Fruit fly (Drosophila melanogaster) whole organism, wandering third instar larva: ENCODE results near the gene Osi7.

Experiments used
- CG32264 ChIP-seq: fragments of 200-800 bp; sonication (Bioruptor generic); optimal IDR thresholded peaks from 2 replicates; lab custom pipeline; 2016; ENCODE audit warnings: missing biosample characterization, missing genetic modification characterization
- CG9705 ChIP-seq: fragments of 200-800 bp; sonication (Bioruptor generic); optimal IDR thresholded peaks from 2 replicates; lab custom pipeline; 2018; ENCODE audit warnings: missing biosample characterization, mild to moderate bottlenecking, missing genetic modification characterization
- CrebA ChIP-seq: fragments of 200-800 bp; sonication (Bioruptor generic); optimal IDR thresholded peaks from 2 replicates; lab custom pipeline; 2016; ENCODE audit warnings: missing biosample characterization, mild to moderate bottlenecking, missing genetic modification characterization, borderline replicate concordance
- Dfd ChIP-seq: fragments of >200 bp; optimal IDR thresholded peaks from 2 replicates; lab custom pipeline; 2017; ENCODE audit warnings: missing biosample characterization, missing genetic modification characterization
- Dif ChIP-seq: fragments of 200-275, 200-300 bp; sonication (Bioruptor generic); optimal IDR thresholded peaks from 2 replicates; lab custom pipeline; 2018; ENCODE audit warnings: missing biosample characterization, missing genetic modification characterization; ENCODE audit not compliant: partially characterized antibody
- GATAd ChIP-seq: sonication (Bioruptor generic); optimal IDR thresholded peaks from 2 replicates; lab custom pipeline; 2016; ENCODE audit warnings: missing biosample characterization, missing genetic modification characterization
- HLH106 ChIP-seq: fragments of 200-800 bp; optimal IDR thresholded peaks from 3 replicates; lab custom pipeline; 2019; ENCODE audit warnings: missing biosample characterization, mild to moderate bottlenecking, missing genetic modification characterization, moderate library complexity
- Hnf4 ChIP-seq: fragments of 200-800 bp; sonication (Bioruptor generic); optimal IDR thresholded peaks from 2 replicates; lab custom pipeline; 2016; ENCODE audit warnings: missing biosample characterization, mild to moderate bottlenecking, missing genetic modification characterization
- Hr78 ChIP-seq: fragments of >200 bp; optimal IDR thresholded peaks from 2 replicates; lab custom pipeline; 2017; ENCODE audit warnings: missing biosample characterization, missing genetic modification characterization
- Hr83 ChIP-seq: fragments of 200-300 bp; sonication (Bioruptor generic); optimal IDR thresholded peaks from 2 replicates; lab custom pipeline; 2016; ENCODE audit warnings: missing biosample characterization, mild to moderate bottlenecking, missing genetic modification characterization, moderate library complexity; ENCODE audit not compliant: poor library complexity, severe bottlenecking
- Mio ChIP-seq: sonication (Bioruptor generic); optimal IDR thresholded peaks from 2 replicates; lab custom pipeline; 2016; ENCODE audit warnings: missing biosample characterization, missing genetic modification characterization
- Myc ChIP-seq: fragments of >200 bp; optimal IDR thresholded peaks from 2 replicates; lab custom pipeline; 2017
- N ChIP-seq: fragments of >200 bp; optimal IDR thresholded peaks from 2 replicates; lab custom pipeline; 2018; ENCODE audit warnings: missing biosample characterization, missing external identifiers, missing genetic modification characterization
- OdsH ChIP-seq: fragments of 200-800 bp; sonication (Bioruptor generic); optimal IDR thresholded peaks from 2 replicates; lab custom pipeline; 2016; ENCODE audit warnings: missing biosample characterization, mild to moderate bottlenecking, missing genetic modification characterization
- Rel ChIP-seq, 2 experiments: fragments of 200-800 bp; sonication (Bioruptor generic) in 1 of 2; optimal IDR thresholded peaks; 2 replicates in 1 of 2; 3 replicates in 1 of 2; lab custom pipeline; 2016 to 2019; ENCODE audit warnings: mild to moderate bottlenecking in 2 of 2, missing biosample characterization in 2 of 2, missing genetic modification characterization in 2 of 2, moderate library complexity in 1 of 2
- Sp1 ChIP-seq: fragments of 200-800 bp; sonication (Bioruptor generic); optimal IDR thresholded peaks from 3 replicates; lab custom pipeline; 2019; ENCODE audit warnings: missing biosample characterization, mild to moderate bottlenecking, missing genetic modification characterization, moderate library complexity
- Vsx2 ChIP-seq: fragments of 200-300, 225-300 bp; sonication (Bioruptor generic); optimal IDR thresholded peaks from 2 replicates; lab custom pipeline; 2018; ENCODE audit warnings: missing biosample characterization, missing genetic modification characterization; ENCODE audit not compliant: partially characterized antibody
- br ChIP-seq: fragments of 200-800 bp; sonication (Bioruptor generic); optimal IDR thresholded peaks from 2 replicates; lab custom pipeline; 2016; ENCODE audit warnings: missing biosample characterization, missing genetic modification characterization
- brk ChIP-seq: fragments of 200-800 bp; sonication (Bioruptor generic); optimal IDR thresholded peaks from 2 replicates; lab custom pipeline; 2016; ENCODE audit warnings: missing biosample characterization, mild to moderate bottlenecking, missing genetic modification characterization
- dl ChIP-seq, 2 experiments: fragments of 175-275, 200-275 bp in 1 of 2; fragments of 200-275 bp in 1 of 2; sonication (Bioruptor generic); optimal IDR thresholded peaks; lab custom pipeline; 2018; ENCODE audit warnings: mild to moderate bottlenecking in 2 of 2, missing biosample characterization in 2 of 2, missing genetic modification characterization in 2 of 2, moderate library complexity in 2 of 2; ENCODE audit not compliant: partially characterized antibody in 2 of 2, insufficient read depth in 1 of 2
- dmrt93B ChIP-seq: fragments of 200-800 bp; sonication (Bioruptor generic); optimal IDR thresholded peaks from 2 replicates; lab custom pipeline; 2018; ENCODE audit warnings: missing biosample characterization, mild to moderate bottlenecking, missing genetic modification characterization
- dsf ChIP-seq: sonication (Bioruptor generic); optimal IDR thresholded peaks from 2 replicates; lab custom pipeline; 2016; ENCODE audit warnings: missing biosample characterization, missing genetic modification characterization, borderline replicate concordance
- ey ChIP-seq: fragments of 200-800 bp; sonication (Bioruptor generic); optimal IDR thresholded peaks from 2 replicates; lab custom pipeline; 2016; ENCODE audit warnings: missing biosample characterization, missing genetic modification characterization
- foxo ChIP-seq, 2 experiments: fragments of 200-800 bp; sonication (Bioruptor generic); optimal IDR thresholded peaks; 2 replicates in 1 of 2; 3 replicates in 1 of 2; lab custom pipeline; 2016 to 2017; ENCODE audit warnings: missing biosample characterization in 2 of 2, missing genetic modification characterization in 2 of 2
- jim ChIP-seq: fragments of 175-275, 200-325 bp; sonication (Bioruptor generic); optimal IDR thresholded peaks from 2 replicates; lab custom pipeline; 2016; ENCODE audit warnings: missing biosample characterization, mild to moderate bottlenecking, missing genetic modification characterization
- lola ChIP-seq: fragments of >200 bp; optimal IDR thresholded peaks from 2 replicates; lab custom pipeline; 2017; ENCODE audit warnings: missing biosample characterization, missing genetic modification characterization
- pan ChIP-seq: fragments of >200 bp; optimal IDR thresholded peaks from 2 replicates; lab custom pipeline; 2017
- psq ChIP-seq: fragments of 200-800 bp; sonication (Bioruptor generic); optimal IDR thresholded peaks from 3 replicates; lab custom pipeline; 2017; ENCODE audit warnings: missing biosample characterization, mild to moderate bottlenecking, missing genetic modification characterization, moderate library complexity
- rgr ChIP-seq: fragments of 200-800 bp; sonication (Bioruptor generic); optimal IDR thresholded peaks from 3 replicates; lab custom pipeline; 2016; ENCODE audit warnings: missing biosample characterization, mild to moderate bottlenecking, missing genetic modification characterization
- sv ChIP-seq: fragments of 200-800 bp; sonication (Bioruptor generic); optimal IDR thresholded peaks from 3 replicates; lab custom pipeline; 2016; ENCODE audit warnings: missing biosample characterization, missing genetic modification characterization
- usp ChIP-seq: fragments of >200 bp; optimal IDR thresholded peaks from 2 replicates; lab custom pipeline; 2017; ENCODE audit warnings: missing biosample characterization, missing genetic modification characterization
- woc ChIP-seq: sonication (Bioruptor generic); optimal IDR thresholded peaks from 2 replicates; lab custom pipeline; 2016; ENCODE audit warnings: missing biosample characterization, mild to moderate bottlenecking, missing genetic modification characterization

Osi7 gene

DNA sequence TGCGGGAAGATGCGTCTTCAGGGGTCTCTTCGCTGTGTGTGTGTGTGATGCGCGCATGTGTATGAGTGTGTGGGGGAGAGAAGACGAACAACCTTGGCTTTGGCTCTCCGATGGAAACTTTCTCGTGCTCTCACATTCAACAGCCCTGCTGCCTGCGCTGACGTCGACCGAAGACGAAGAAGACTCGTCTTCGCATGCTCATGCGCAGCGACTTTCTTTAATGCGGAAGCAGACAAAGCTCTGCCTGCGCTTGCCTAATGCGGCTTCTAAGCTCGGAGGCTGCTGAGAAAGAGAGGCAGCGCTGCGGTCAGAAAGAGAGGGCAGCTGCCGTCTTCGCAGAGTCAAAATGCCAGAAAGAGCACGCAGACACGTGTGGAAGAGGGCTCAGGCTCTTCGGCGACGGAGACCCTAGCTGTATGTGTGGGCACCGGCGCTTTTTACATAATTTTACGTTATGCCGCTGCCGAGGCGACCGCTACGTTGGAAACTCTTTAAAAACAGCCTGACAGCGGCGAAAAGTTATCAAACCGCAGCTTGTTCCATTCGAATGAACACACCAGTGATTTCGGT, 14.5 kb upstream of the Osi7 start, which contains the start of gene Osi6:
Gene Osi6, plus strand, starts transcription at position 520 of the 570 bp plus-strand sequence.
- TF ChIP-seq Vsx2 (GFP tag; lab: Kevin White, UChicago) (no peak), lola (no peak), dsf (GFP tag; lab: Kevin White, UChicago) (no peak), Hnf4 (GFP tag; lab: Kevin White, UChicago) (no peak), N (GFP tag; lab: Kevin White, UChicago) (no peak), woc (GFP tag; lab: Kevin White, UChicago) (no peak), Dfd (GFP tag; lab: Kevin White, UChicago) (no peak), OdsH (GFP tag; lab: Kevin White, UChicago) (no peak), Hr83 (GFP tag; lab: Kevin White, UChicago) (no peak), rgr (GFP tag; lab: Kevin White, UChicago) (no peak)
- TF ChIP-seq, all 38 proteins: peak for 0

DNA sequence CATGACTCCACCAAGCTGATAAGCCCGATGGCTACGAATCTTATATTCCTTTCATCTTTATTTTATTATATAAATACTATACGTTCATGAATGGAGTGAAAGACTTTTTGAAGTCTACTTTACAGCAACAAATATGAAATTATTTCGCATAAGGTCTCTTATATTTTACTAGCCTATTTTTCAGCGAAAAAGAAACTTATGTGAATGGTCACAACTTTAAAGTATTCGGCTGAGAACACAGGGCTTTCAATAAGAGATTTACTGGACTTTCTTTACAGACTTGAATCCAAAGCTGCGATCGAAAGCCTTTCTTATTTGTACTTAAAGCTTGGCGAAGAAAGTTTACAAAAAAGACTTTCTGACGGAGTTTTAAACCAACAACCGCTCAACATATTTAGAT, 9.8 kb upstream of the Osi7 start:
- TF ChIP-seq Myc (lab: Kevin White, UChicago) (peak; percentile 53), Dfd (GFP tag; lab: Kevin White, UChicago) (no peak)

DNA sequence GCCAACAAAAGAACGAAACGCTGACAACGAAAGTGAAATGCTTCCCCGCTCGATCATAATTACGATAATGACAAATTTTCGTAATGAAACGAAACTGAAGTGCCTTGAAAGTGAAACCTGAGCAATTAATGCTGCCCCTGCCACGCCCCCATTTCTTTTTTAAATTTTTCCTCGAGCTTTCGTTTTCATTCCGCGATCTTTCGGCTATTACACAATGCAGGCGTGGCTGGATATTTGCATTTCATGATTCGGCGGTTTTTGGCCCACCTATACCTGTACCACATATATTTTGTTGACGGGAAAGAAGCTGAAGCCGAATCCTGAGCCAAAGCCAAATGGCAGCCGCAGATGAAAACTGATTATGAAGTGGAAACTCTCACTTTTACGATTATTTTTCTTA, 8.5 kb upstream of the Osi7 start:
- no peak for TF ChIP-seq ey (GFP tag; lab: Kevin White, UChicago)

DNA sequence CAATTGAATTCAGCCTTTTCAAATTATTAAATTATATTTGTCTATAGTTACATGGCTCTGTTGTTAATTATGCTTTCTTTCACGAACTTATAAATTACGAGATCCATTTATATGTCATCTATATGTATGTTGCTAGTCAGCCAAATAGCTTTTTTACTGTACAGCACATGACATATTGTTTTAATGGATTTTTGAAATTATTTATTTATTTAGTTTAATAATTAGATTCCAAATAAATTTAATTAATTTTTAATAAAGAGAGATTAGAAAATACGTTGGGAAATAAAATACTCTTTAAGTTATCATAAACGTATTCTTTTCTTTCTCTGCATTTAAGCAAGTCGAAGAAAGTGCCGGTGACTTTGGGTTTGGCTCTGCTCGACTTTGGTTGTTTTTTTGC, 7.5 kb upstream of the Osi7 start:
- TF ChIP-seq sv (GFP tag; lab: Kevin White, UChicago) (no peak), lola (no peak), brk (GFP tag; lab: Kevin White, UChicago) (no peak), psq (GFP tag; lab: Kevin White, UChicago) (no peak), Hr78 (no peak), jim (no peak), OdsH (GFP tag; lab: Kevin White, UChicago) (no peak), Hnf4 (GFP tag; lab: Kevin White, UChicago) (no peak), dmrt93B (no peak), HLH106 (tag; lab: Kevin White, UChicago) (no peak), N (GFP tag; lab: Kevin White, UChicago) (no peak), usp (no peak), CG32264 (no peak), br (GFP tag; lab: Kevin White, UChicago) (no peak), GATAd (GFP tag; lab: Kevin White, UChicago) (no peak), dl (GFP tag; optimal IDR thresholded peaks at IDR 0.05; lab: Kevin White, UChicago; ENCODE audit: insufficient read depth in 1 of 2, partially characterized antibody in 2 of 2) (no peak), CG9705 (GFP tag; lab: Kevin White, UChicago) (no peak), Hr83 (GFP tag; lab: Kevin White, UChicago) (no peak), ey (GFP tag; lab: Kevin White, UChicago) (no peak)

DNA sequence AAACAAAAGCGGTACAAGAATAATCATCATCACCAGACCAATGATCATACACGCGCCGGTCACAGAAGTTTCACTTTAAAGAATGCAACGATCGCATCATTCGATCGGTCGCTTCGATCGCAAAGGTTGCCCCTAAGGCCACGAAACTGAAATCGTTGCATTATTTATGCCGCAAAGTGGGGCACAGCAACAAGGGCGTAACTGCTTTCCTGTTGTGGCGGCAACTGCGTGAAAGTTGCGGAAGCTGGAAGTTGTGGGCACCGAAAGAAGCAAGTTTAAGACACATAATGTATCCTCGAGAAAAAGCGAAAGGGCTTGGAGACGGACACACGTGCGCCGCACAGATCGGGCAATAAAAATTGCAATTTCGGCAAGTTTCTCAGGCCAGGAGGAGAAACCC, 4.8 kb upstream of the Osi7 start:
- TF ChIP-seq Vsx2 (GFP tag; lab: Kevin White, UChicago) = no peak
- TF ChIP-seq ey (GFP tag; lab: Kevin White, UChicago) = no peak
- TF ChIP-seq dsf (GFP tag; lab: Kevin White, UChicago) = no peak
- no peak for TF ChIP-seq sv (GFP tag; lab: Kevin White, UChicago)
- no peak for TF ChIP-seq pan (lab: Kevin White, UChicago)
- no peak for TF ChIP-seq lola
- TF ChIP-seq woc (GFP tag; lab: Kevin White, UChicago) = no peak
- TF ChIP-seq Hr83 (GFP tag; lab: Kevin White, UChicago) = no peak
- TF ChIP-seq Hr78 = no peak
- no peak for TF ChIP-seq Mio (GFP tag; lab: Kevin White, UChicago)
- no peak for TF ChIP-seq jim
- TF ChIP-seq CG9705 (GFP tag; lab: Kevin White, UChicago) = no peak
- no peak for TF ChIP-seq CrebA (GFP tag; lab: Kevin White, UChicago)
- no peak for TF ChIP-seq Dfd (GFP tag; lab: Kevin White, UChicago)
- TF ChIP-seq OdsH (GFP tag; lab: Kevin White, UChicago) = no peak

DNA sequence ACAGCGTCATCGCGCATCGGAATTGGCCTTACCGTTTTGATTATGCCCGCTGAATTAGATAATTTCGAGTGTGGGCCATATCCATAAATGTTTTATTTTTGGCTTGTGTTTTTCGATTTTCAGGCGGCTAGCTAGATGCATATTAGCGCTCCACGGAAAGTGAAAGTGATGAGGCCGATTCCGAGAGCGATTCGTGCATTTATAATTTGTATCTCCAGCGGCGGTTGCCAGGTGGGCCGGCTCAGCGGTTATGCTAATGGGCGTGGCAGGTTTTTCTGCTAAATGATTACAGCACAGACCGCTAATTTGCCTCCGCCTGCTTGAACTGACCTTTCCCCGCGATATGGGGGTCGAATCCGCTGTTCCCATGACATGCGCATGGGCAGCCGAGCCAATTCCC, 3.8 kb upstream of the Osi7 start:
- TF ChIP-seq sv (GFP tag; lab: Kevin White, UChicago) = no peak
- TF ChIP-seq CrebA (GFP tag; lab: Kevin White, UChicago) = no peak
- TF ChIP-seq br (GFP tag; lab: Kevin White, UChicago) = no peak
- no peak for TF ChIP-seq Dfd (GFP tag; lab: Kevin White, UChicago)
- no peak for TF ChIP-seq Rel (GFP tag; optimal IDR thresholded peaks at IDR 0.05; lab: Kevin White, UChicago)
- TF ChIP-seq Rel (tag; optimal IDR thresholded peaks at IDR 0.05; lab: Kevin White, UChicago) = no peak
- TF ChIP-seq ey (GFP tag; lab: Kevin White, UChicago) = no peak
- TF ChIP-seq Mio (GFP tag; lab: Kevin White, UChicago) = no peak
- TF ChIP-seq rgr (GFP tag; lab: Kevin White, UChicago) = no peak
- no peak for TF ChIP-seq Sp1 (GFP tag; lab: Kevin White, UChicago)
- TF ChIP-seq CG32264 = no peak
- TF ChIP-seq dl (GFP tag; optimal IDR thresholded peaks at IDR 0.05; lab: Kevin White, UChicago; ENCODE audit: insufficient read depth in 1 of 2, partially characterized antibody in 2 of 2) = no peak
- TF ChIP-seq pan (lab: Kevin White, UChicago) = no peak
- no peak for TF ChIP-seq foxo (GFP tag; optimal IDR thresholded peaks at IDR 0.05; lab: Kevin White, UChicago)
- TF ChIP-seq Hr78 = no peak
- TF ChIP-seq HLH106 (tag; lab: Kevin White, UChicago) = no peak
- no peak for TF ChIP-seq dmrt93B
- no peak for TF ChIP-seq Dif
- TF ChIP-seq, all 38 proteins: peak for 0
